Worm (Caenorhabditis elegans) whole organism, L4 larva: ENCODE data around the gene F23F1.4.

Experiments used
- ZK337.2 ChIP-seq: fragments of 200-800 bp; sonication (Bioruptor generic); IDR thresholded peaks from 2 replicates; pipeline ENCODE4 v1.3.6; 2022; ENCODE audit warnings: missing genetic modification reagents, missing genetic modification characterization, missing compliant biosample characterization
- ceh-28 ChIP-seq: fragments of 150-350 bp; optimal IDR thresholded peaks from 2 replicates; lab custom pipeline; 2014; ENCODE audit warnings: missing biosample characterization, missing genetic modification reagents, missing genetic modification characterization
- dpl-1 ChIP-seq: fragments of 150-350 bp; optimal IDR thresholded peaks from 2 replicates; lab custom pipeline; 2014; ENCODE audit warnings: missing biosample characterization, missing genetic modification reagents, missing genetic modification characterization
- egl-27 ChIP-seq: sonication (generic microtip); optimal IDR thresholded peaks from 3 replicates; lab custom pipeline; 2017; ENCODE audit warnings: missing biosample characterization, missing genetic modification reagents, missing genetic modification characterization
- fkh-10 ChIP-seq: fragments of 150-350 bp; optimal IDR thresholded peaks from 2 replicates; lab custom pipeline; 2014; ENCODE audit warnings: missing biosample characterization, missing genetic modification reagents, missing genetic modification characterization
- jun-1 ChIP-seq: fragments of 150-350 bp; optimal IDR thresholded peaks from 2 replicates; lab custom pipeline; 2014; ENCODE audit warnings: missing biosample characterization, missing genetic modification reagents, missing genetic modification characterization
- lin-38 ChIP-seq: fragments of 200-800 bp; sonication (Bioruptor generic); IDR thresholded peaks from 2 replicates; pipeline ENCODE4 v1.3.6; 2022; ENCODE audit warnings: missing genetic modification reagents, missing genetic modification characterization, missing compliant biosample characterization
- nhr-10 ChIP-seq: fragments of 150-350 bp; optimal IDR thresholded peaks from 2 replicates; lab custom pipeline; 2014; ENCODE audit warnings: missing biosample characterization, missing genetic modification characterization
- nhr-237 ChIP-seq: sonication (generic microtip); optimal IDR thresholded peaks from 2 replicates; lab custom pipeline; 2017; ENCODE audit warnings: missing biosample characterization, missing genetic modification characterization
- nhr-25 ChIP-seq: sonication (generic microtip); optimal IDR thresholded peaks from 2 replicates; lab custom pipeline; 2017; ENCODE audit warnings: missing genetic modification characterization, mild to moderate bottlenecking, missing compliant biosample characterization, antibody characterized with exemption, moderate library complexity, borderline replicate concordance; ENCODE audit not compliant: insufficient read depth
- skn-1 ChIP-seq: fragments of 150-350 bp; optimal IDR thresholded peaks from 2 replicates; lab custom pipeline; 2014; ENCODE audit warnings: missing biosample characterization, missing genetic modification characterization
- snpc-4 ChIP-seq: fragments of 150-350 bp; optimal IDR thresholded peaks from 2 replicates; lab custom pipeline; 2014; ENCODE audit warnings: missing biosample characterization, missing genetic modification characterization

DNA sequence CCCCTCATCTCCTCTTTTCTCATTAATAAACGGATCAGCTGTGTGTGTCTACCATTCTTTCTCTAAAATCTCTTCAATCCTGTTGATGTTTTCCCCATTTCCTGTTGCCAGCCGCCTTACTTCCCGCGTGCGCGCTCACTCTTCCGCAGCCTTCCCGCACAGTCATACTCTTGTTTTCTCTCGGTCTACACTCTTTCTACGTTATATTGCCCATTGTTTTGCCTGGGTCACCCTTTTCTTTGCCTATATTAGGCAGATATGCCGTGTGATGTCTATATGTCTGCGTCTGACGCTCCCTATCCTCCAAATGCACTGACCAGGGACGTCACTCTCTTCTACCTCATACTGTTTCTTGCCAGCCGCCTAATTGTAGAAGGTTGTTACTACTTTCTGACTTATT is 38.1 kb upstream of the F23F1.4 start:
- TF ChIP-seq ZK337.2 (GFP tag; lab: Robert Waterston, UW) (no peak), snpc-4 (no peak), skn-1 (tag; lab: Kevin White, UChicago) (no peak), egl-27 (tag; lab: Kevin White, UChicago) (no peak), nhr-25 (tag; lab: Kevin White, UChicago) (peak; percentile 48), dpl-1 (GFP tag; lab: Kevin White, UChicago) (no peak), ceh-28 (tag; lab: Kevin White, UChicago) (no peak), nhr-237 (tag; lab: Kevin White, UChicago) (no peak), nhr-10 (tag; lab: Kevin White, UChicago) (no peak), fkh-10 (GFP tag; lab: Kevin White, UChicago) (no peak), jun-1 (tag; lab: Kevin White, UChicago) (no peak), lin-38 (GFP tag; lab: Robert Waterston, UW) (no peak)
